Worm (Caenorhabditis elegans) whole organism, late embryonic: ENCODE data around the gene Y54F10AM.6.
A peak's percentile ranks its signal among the peaks of the same experiment; 100 is the strongest.

ENCODE experiments used
- C08G9.2 ChIP-seq: sonication (generic microtip); optimal IDR thresholded peaks from 2 replicates; lab custom pipeline; 2016; ENCODE audit warnings: mild to moderate bottlenecking, missing genetic modification characterization, moderate library complexity, missing compliant biosample characterization
- F13H6.1 ChIP-seq: sonication (generic microtip); optimal IDR thresholded peaks from 2 replicates; lab custom pipeline; 2016; ENCODE audit warnings: missing genetic modification characterization, missing compliant biosample characterization
- T23F11.4 ChIP-seq: fragments of 200-800 bp; sonication (Bioruptor generic); optimal IDR thresholded peaks from 2 replicates; lab custom pipeline; 2018; ENCODE audit warnings: mild to moderate bottlenecking, missing genetic modification characterization, missing compliant biosample characterization
- Y22D7AL.16 ChIP-seq: sonication (generic microtip); optimal IDR thresholded peaks from 2 replicates; lab custom pipeline; 2016; ENCODE audit warnings: missing genetic modification characterization, missing compliant biosample characterization
- ama-1 ChIP-seq: fragments of 150-350 bp; optimal IDR thresholded peaks from 2 replicates; lab custom pipeline; 2014
- ceh-14 ChIP-seq: sonication (generic microtip); optimal IDR thresholded peaks from 2 replicates; lab custom pipeline; 2016; ENCODE audit warnings: missing genotype, missing genetic modification characterization, missing compliant biosample characterization
- ceh-18 ChIP-seq: sonication (generic microtip); optimal IDR thresholded peaks from 2 replicates; lab custom pipeline; 2016; ENCODE audit warnings: missing genetic modification characterization, missing compliant biosample characterization
- ceh-22 ChIP-seq: sonication (generic microtip); optimal IDR thresholded peaks from 2 replicates; lab custom pipeline; 2017; ENCODE audit warnings: missing biosample characterization, missing genetic modification characterization
- ceh-34 ChIP-seq: sonication (generic microtip); optimal IDR thresholded peaks from 2 replicates; lab custom pipeline; 2016; ENCODE audit warnings: mild to moderate bottlenecking, missing genetic modification characterization, missing compliant biosample characterization
- ceh-6 ChIP-seq: fragments of 200-800 bp; sonication (Bioruptor generic); optimal IDR thresholded peaks from 2 replicates; lab custom pipeline; 2018; ENCODE audit warnings: mild to moderate bottlenecking, missing genetic modification characterization, missing compliant biosample characterization
- che-1 ChIP-seq: sonication (generic microtip); optimal IDR thresholded peaks from 2 replicates; lab custom pipeline; 2016; ENCODE audit warnings: mild to moderate bottlenecking, missing genetic modification characterization, missing compliant biosample characterization
- dve-1 ChIP-seq: sonication (generic microtip); optimal IDR thresholded peaks from 2 replicates; lab custom pipeline; 2017; ENCODE audit warnings: antibody characterized with exemption, mild to moderate bottlenecking, missing genetic modification characterization, missing compliant biosample characterization
- ets-4 ChIP-seq: sonication (generic microtip); optimal IDR thresholded peaks from 2 replicates; lab custom pipeline; 2016; ENCODE audit warnings: missing genetic modification characterization, missing compliant biosample characterization
- fkh-10 ChIP-seq: fragments of 150-350 bp; optimal IDR thresholded peaks from 2 replicates; lab custom pipeline; 2014; ENCODE audit warnings: missing biosample characterization, missing genetic modification reagents, missing genetic modification characterization
- fkh-6 ChIP-seq: sonication (generic microtip); optimal IDR thresholded peaks from 2 replicates; lab custom pipeline; 2016; ENCODE audit warnings: missing genetic modification characterization, missing compliant biosample characterization
- hlh-30 ChIP-seq: sonication (generic microtip); optimal IDR thresholded peaks from 2 replicates; lab custom pipeline; 2017; ENCODE audit warnings: antibody characterized with exemption, missing genetic modification characterization, missing compliant biosample characterization; ENCODE audit not compliant: insufficient read depth
- hlh-6 ChIP-seq: sonication (generic microtip); optimal IDR thresholded peaks from 2 replicates; lab custom pipeline; 2016; ENCODE audit warnings: missing genotype, missing genetic modification characterization, missing compliant biosample characterization
- mec-3 ChIP-seq: sonication (generic microtip); optimal IDR thresholded peaks from 2 replicates; lab custom pipeline; 2016; ENCODE audit warnings: borderline replicate concordance, missing genetic modification characterization, missing compliant biosample characterization
- nfya-1 ChIP-seq: sonication (generic microtip); optimal IDR thresholded peaks from 2 replicates; lab custom pipeline; 2017; ENCODE audit warnings: missing genetic modification characterization, mild to moderate bottlenecking, missing compliant biosample characterization, antibody characterized with exemption, moderate library complexity
- nhr-232 ChIP-seq: sonication (generic microtip); optimal IDR thresholded peaks from 2 replicates; lab custom pipeline; 2016; ENCODE audit warnings: missing genetic modification characterization, missing compliant biosample characterization
- odd-2 ChIP-seq: sonication (generic microtip); optimal IDR thresholded peaks from 2 replicates; lab custom pipeline; 2017; ENCODE audit warnings: antibody characterized with exemption, mild to moderate bottlenecking, missing genetic modification characterization, missing compliant biosample characterization
- pag-3 ChIP-seq: sonication (generic microtip); optimal IDR thresholded peaks from 2 replicates; lab custom pipeline; 2016; ENCODE audit warnings: missing compliant biosample characterization, missing genetic modification characterization, borderline replicate concordance
- pha-4 ChIP-seq: fragments of 150-350 bp; optimal IDR thresholded peaks from 2 replicates; lab custom pipeline; 2018; ENCODE audit warnings: missing biosample characterization, missing genetic modification reagents, missing genetic modification characterization
- ref-2 ChIP-seq: sonication (generic microtip); optimal IDR thresholded peaks from 2 replicates; lab custom pipeline; 2016; ENCODE audit warnings: missing genetic modification characterization, missing compliant biosample characterization
- sdc-2 ChIP-seq: sonication (generic microtip); optimal IDR thresholded peaks from 2 replicates; lab custom pipeline; 2016; ENCODE audit warnings: missing genotype, missing genetic modification characterization, missing compliant biosample characterization
- sox-2 ChIP-seq: fragments of 200-800 bp; sonication (Bioruptor generic); IDR thresholded peaks from 2 replicates; pipeline ENCODE4 v1.3.6; 2022; ENCODE audit warnings: missing genetic modification reagents, missing genetic modification characterization, missing compliant biosample characterization
- sox-4 ChIP-seq: sonication (generic microtip); optimal IDR thresholded peaks from 2 replicates; lab custom pipeline; 2017; ENCODE audit warnings: mild to moderate bottlenecking, missing genetic modification characterization, inconsistent platforms, missing compliant biosample characterization
- syd-9 ChIP-seq: sonication (generic microtip); optimal IDR thresholded peaks from 2 replicates; lab custom pipeline; 2016; ENCODE audit warnings: mild to moderate bottlenecking, missing genetic modification characterization, moderate library complexity, missing compliant biosample characterization
- tbx-7 ChIP-seq: sonication (generic microtip); optimal IDR thresholded peaks from 2 replicates; lab custom pipeline; 2016; ENCODE audit warnings: missing genotype, missing genetic modification characterization, missing compliant biosample characterization
- ttx-3 ChIP-seq: sonication (generic microtip); optimal IDR thresholded peaks from 2 replicates; lab custom pipeline; 2016; ENCODE audit warnings: missing genetic modification reagents, missing genetic modification characterization, missing compliant biosample characterization
- unc-55 ChIP-seq: sonication (generic microtip); optimal IDR thresholded peaks from 2 replicates; lab custom pipeline; 2017; ENCODE audit warnings: missing biosample characterization, missing genetic modification reagents, missing genetic modification characterization
- zip-5 ChIP-seq: sonication (generic microtip); optimal IDR thresholded peaks from 2 replicates; lab custom pipeline; 2016; ENCODE audit warnings: missing genetic modification characterization, missing compliant biosample characterization
- ztf-16 ChIP-seq: sonication (generic microtip); optimal IDR thresholded peaks from 2 replicates; lab custom pipeline; 2017; ENCODE audit warnings: missing genetic modification characterization, missing compliant biosample characterization

The Y54F10AM.6 gene

ce11 chrIII:2535122-2535521 lies 26.5 kb downstream of the Y54F10AM.6 start (continued):
- peak; percentile 49 for TF ChIP-seq syd-9 (tag; lab: Kevin White, UChicago)
- TF ChIP-seq ceh-6, result no peak
- TF ChIP-seq unc-55, result no peak
- TF ChIP-seq Y22D7AL.16 (tag; lab: Kevin White, UChicago), result no peak
- no peak for TF ChIP-seq T23F11.4 (GFP tag; lab: Kevin White, UChicago)
- no peak for TF ChIP-seq dve-1 (tag; lab: Kevin White, UChicago)
- TF ChIP-seq hlh-30 (tag; lab: Kevin White, UChicago), result no peak
- no peak for TF ChIP-seq ceh-22 (tag; lab: Kevin White, UChicago)
- peak; percentile 34 for TF ChIP-seq ceh-18 (tag; lab: Kevin White, UChicago)
- TF ChIP-seq che-1, result no peak
- peak; percentile 3 for TF ChIP-seq tbx-7 (tag; lab: Kevin White, UChicago)
- TF ChIP-seq nhr-232, result no peak

DNA sequence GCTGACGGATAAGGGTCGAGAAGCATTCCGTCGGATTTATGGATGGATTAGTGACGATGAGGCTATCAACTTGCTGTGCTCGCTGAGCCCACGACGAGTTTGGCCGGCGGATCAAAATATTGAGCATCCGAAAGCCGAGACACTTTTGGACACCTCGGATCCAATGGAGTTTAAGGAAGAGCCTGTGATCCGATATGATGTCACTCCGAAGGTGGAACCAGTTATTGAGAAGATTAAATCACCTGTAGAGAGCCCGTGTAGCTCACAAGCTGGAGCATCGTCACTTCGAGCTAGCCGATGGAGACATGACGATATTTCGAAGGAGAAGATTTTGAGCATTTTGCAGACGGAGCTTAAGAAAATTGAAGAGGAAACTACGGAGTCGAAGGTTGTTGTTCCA lies 31.9 kb downstream of the Y54F10AM.6 start:
- TF ChIP-seq sox-4, result no peak
- TF ChIP-seq syd-9 (tag; lab: Kevin White, UChicago), result no peak
- no peak for TF ChIP-seq tbx-7 (tag; lab: Kevin White, UChicago)
- no peak for TF ChIP-seq pag-3 (tag; lab: Kevin White, UChicago)
- no peak for TF ChIP-seq ets-4 (tag; lab: Kevin White, UChicago)
- TF ChIP-seq zip-5 (tag; lab: Kevin White, UChicago), result no peak

DNA sequence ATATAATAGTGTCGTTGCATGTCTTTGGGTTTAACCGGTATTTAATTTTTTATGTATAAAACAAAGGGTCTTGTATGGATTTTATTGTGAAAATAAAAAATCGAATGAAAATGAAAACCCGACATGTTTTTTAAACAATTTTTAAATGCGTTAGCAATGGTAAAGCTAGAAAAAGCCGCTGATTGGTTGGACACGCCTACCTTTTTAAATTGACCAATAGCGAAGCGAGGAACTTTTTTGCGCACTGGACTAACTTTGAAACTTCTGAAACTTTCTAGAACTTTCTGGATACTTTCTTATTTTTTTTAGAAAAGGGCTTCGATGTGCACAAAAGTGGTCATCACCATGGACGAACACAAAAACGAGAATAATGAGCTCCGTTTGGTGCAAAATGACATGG lies 37.7 kb downstream of the Y54F10AM.6 start:
- TF ChIP-seq nfya-1 (tag; lab: Kevin White, UChicago) (peak; percentile 72), che-1 (no peak)

DNA sequence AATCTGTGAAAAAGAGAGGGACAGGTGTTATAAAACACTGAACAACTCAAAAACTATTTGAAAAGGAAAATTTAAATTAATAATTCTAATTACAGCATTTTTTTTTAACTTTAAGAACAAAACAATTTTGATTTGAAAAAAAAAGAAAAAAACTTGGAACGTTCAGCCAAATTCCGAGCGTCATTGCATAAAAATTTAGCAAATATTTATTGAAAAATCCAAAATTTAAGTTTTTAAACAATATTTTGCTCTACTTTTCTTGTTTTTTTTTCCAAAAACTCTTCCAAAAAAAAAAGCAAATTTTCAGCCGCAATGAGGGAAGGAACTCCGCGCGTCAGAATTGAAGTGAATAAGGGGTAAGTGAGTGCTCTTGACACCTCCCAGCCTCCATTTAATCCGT lies 41.0 kb downstream of the Y54F10AM.6 start, which contains the start of gene feh-1:
TSS of gene feh-1 (plus strand) at position 301 of the 400 bp plus-strand sequence.
- TF ChIP-seq nhr-232, result no peak
- no peak for TF ChIP-seq odd-2
- no peak for TF ChIP-seq ceh-14 (tag; lab: Kevin White, UChicago)
- no peak for TF ChIP-seq mec-3 (tag; lab: Kevin White, UChicago)
- no peak for TF ChIP-seq ztf-16 (tag; lab: Kevin White, UChicago)
- TF ChIP-seq fkh-10 (GFP tag; lab: Kevin White, UChicago), result no peak
- no peak for TF ChIP-seq hlh-6 (tag; lab: Kevin White, UChicago)
- TF ChIP-seq ref-2 (tag; lab: Kevin White, UChicago), result no peak
- TF ChIP-seq pha-4 (tag; lab: Kevin White, UChicago), result no peak
- no peak for TF ChIP-seq ttx-3 (tag; lab: Kevin White, UChicago)
- TF ChIP-seq sox-2 (GFP tag; lab: Robert Waterston, UW), result no peak
- TF ChIP-seq, all 69 proteins: peak for 0

ce11 chrIII:2551981-2552380 lies 43.4 kb downstream of the Y54F10AM.6 start:
- TF ChIP-seq F13H6.1 (tag; lab: Kevin White, UChicago), result no peak
- TF ChIP-seq sdc-2, result no peak
- no peak for TF ChIP-seq ceh-34 (tag; lab: Kevin White, UChicago)
- no peak for TF ChIP-seq hlh-30 (tag; lab: Kevin White, UChicago)
- no peak for TF ChIP-seq fkh-6 (tag; lab: Kevin White, UChicago)
- no peak for TF ChIP-seq ceh-14 (tag; lab: Kevin White, UChicago)
- no peak for TF ChIP-seq C08G9.2 (tag; lab: Kevin White, UChicago)
- TF ChIP-seq ceh-22 (tag; lab: Kevin White, UChicago), result no peak
- no peak for TF ChIP-seq T23F11.4 (GFP tag; lab: Kevin White, UChicago)
- no peak for TF ChIP-seq nfya-1 (tag; lab: Kevin White, UChicago)
- no peak for TF ChIP-seq ama-1
